Fruit fly (Drosophila melanogaster): ENCODE data around the gene CG12121.

- TF ChIP-seq lola (GFP tag; optimal IDR thresholded peaks at IDR 0.05) (no peak), Abd-B (GFP tag; optimal IDR thresholded peaks at IDR 0.05) (no peak), pan (optimal IDR thresholded peaks at IDR 0.05) (no peak), dsf (GFP tag; optimal IDR thresholded peaks at IDR 0.05; ENCODE audit: borderline replicate concordance) (no peak), foxo (GFP tag; optimal IDR thresholded peaks at IDR 0.05) (no peak), Hr83 (GFP tag; optimal IDR thresholded peaks at IDR 0.05; ENCODE audit: poor library complexity, severe bottlenecking) (no peak), psq (GFP tag; optimal IDR thresholded peaks at IDR 0.05) (no peak), woc (GFP tag; optimal IDR thresholded peaks at IDR 0.05) (no peak), rgr (GFP tag; optimal IDR thresholded peaks at IDR 0.05) (no peak), GATAd (GFP tag; optimal IDR thresholded peaks at IDR 0.05) (no peak)
Observed at dm6 chrX:9214576-9214975, 17.6 kb downstream of the CG12121 start, which contains the start of gene Obp8a.
